Worm (Caenorhabditis elegans) whole organism, L3 larva: ENCODE data around the gene F32D8.1.

ENCODE experiments used
- jun-1 ChIP-seq: fragments of 150-350 bp; optimal IDR thresholded peaks from 2 replicates; lab custom pipeline; 2014; ENCODE audit warnings: missing biosample characterization, missing genetic modification reagents, missing genetic modification characterization
- zag-1 ChIP-seq: fragments of 150-350 bp; optimal IDR thresholded peaks from 2 replicates; lab custom pipeline; 2014; ENCODE audit warnings: missing biosample characterization, missing genetic modification characterization

- TF ChIP-seq zag-1 (tag; lab: Kevin White, UChicago) (peak; percentile 35), jun-1 (tag; lab: Kevin White, UChicago) (peak; percentile 71)
These were observed 9.2 kb upstream of the F32D8.1 start for ce11 chrV:10871457-10871861.
